Worm (Caenorhabditis elegans) whole organism, L4 larva: Measurements from ENCODE around the gene T21E8.5.
A peak's percentile ranks its signal among the peaks of the same experiment; 100 is the strongest.

Source experiments
- F44E2.7 ChIP-seq: fragments of 200-800 bp; sonication (Bioruptor generic); IDR thresholded peaks from 2 replicates; pipeline ENCODE4 v2.1.2; 2022; ENCODE audit warnings: missing genetic modification characterization, missing compliant biosample characterization
- aha-1 ChIP-seq: fragments of 150-350 bp; peaks from one replicate; lab custom pipeline; 2014; ENCODE audit warnings: missing biosample characterization, missing genetic modification characterization
- attf-4 ChIP-seq: sonication (generic microtip); optimal IDR thresholded peaks from 3 replicates; lab custom pipeline; 2017; ENCODE audit warnings: missing biosample characterization, missing genetic modification characterization
- ceh-20 ChIP-seq: fragments of 200-800 bp; sonication (Bioruptor generic); IDR thresholded peaks from 2 replicates; pipeline ENCODE4 v1.3.6; 2022; ENCODE audit warnings: missing genetic modification reagents, missing genetic modification characterization, missing compliant biosample characterization
- ceh-32 ChIP-seq: sonication (generic microtip); optimal IDR thresholded peaks from 2 replicates; lab custom pipeline; 2016; ENCODE audit warnings: mild to moderate bottlenecking, missing genetic modification characterization, missing compliant biosample characterization; ENCODE audit not compliant: poor library complexity
- ceh-44 ChIP-seq: fragments of 200-800 bp; sonication (Bioruptor generic); IDR thresholded peaks from 2 replicates; pipeline ENCODE4 v1.3.6; 2022; ENCODE audit warnings: missing genetic modification reagents, missing genetic modification characterization, missing compliant biosample characterization
- daf-16 ChIP-seq, 3 experiments: sonication (generic microtip); optimal IDR thresholded peaks; 2 replicates each; lab custom pipeline; 2016 to 2017; ENCODE audit warnings: missing genetic modification characterization in 3 of 3, missing genetic modification reagents in 3 of 3, mild to moderate bottlenecking in 2 of 3, missing compliant biosample characterization in 2 of 3, missing biosample characterization in 1 of 3, moderate library complexity in 1 of 3
- daf-19 ChIP-seq: fragments of 200-800 bp; sonication (Bioruptor generic); conservative IDR thresholded peaks from 2 replicates; pipeline ENCODE4 v1.3.6; 2022; ENCODE audit warnings: missing genetic modification characterization, missing compliant biosample characterization
- daf-8 ChIP-seq: fragments of 200-800 bp; sonication (Bioruptor generic); IDR thresholded peaks from 2 replicates; pipeline ENCODE4 v1.3.6; 2022; ENCODE audit warnings: missing genetic modification characterization, missing compliant biosample characterization
- dmd-8 ChIP-seq: fragments of 200-800 bp; sonication (Bioruptor generic); IDR thresholded peaks from 2 replicates; pipeline ENCODE4 v1.3.6; 2022; ENCODE audit warnings: missing genetic modification characterization, missing compliant biosample characterization
- duxl-1 ChIP-seq: sonication (generic microtip); optimal IDR thresholded peaks from 2 replicates; lab custom pipeline; 2016; ENCODE audit warnings: mild to moderate bottlenecking, missing genetic modification characterization, moderate library complexity, missing compliant biosample characterization; ENCODE audit not compliant: poor library complexity
- dve-1 ChIP-seq: sonication (generic microtip); optimal IDR thresholded peaks from 2 replicates; lab custom pipeline; 2017; ENCODE audit warnings: antibody characterized with exemption, mild to moderate bottlenecking, missing genetic modification characterization, missing compliant biosample characterization; ENCODE audit not compliant: insufficient read depth
- egl-27 ChIP-seq: sonication (generic microtip); optimal IDR thresholded peaks from 3 replicates; lab custom pipeline; 2017; ENCODE audit warnings: missing biosample characterization, missing genetic modification reagents, missing genetic modification characterization
- fkh-10 ChIP-seq: fragments of 150-350 bp; optimal IDR thresholded peaks from 2 replicates; lab custom pipeline; 2014; ENCODE audit warnings: missing biosample characterization, missing genetic modification reagents, missing genetic modification characterization
- hif-1 ChIP-seq, 2 experiments: sonication (generic microtip); optimal IDR thresholded peaks; 2 replicates each; lab custom pipeline; 2016 to 2017; ENCODE audit warnings: missing compliant biosample characterization in 2 of 2, missing genetic modification characterization in 2 of 2, missing genetic modification reagents in 2 of 2, missing genotype in 2 of 2, mild to moderate bottlenecking in 1 of 2
- hlh-11 ChIP-seq: fragments of 200-800 bp; sonication (Bioruptor generic); optimal IDR thresholded peaks from 2 replicates; lab custom pipeline; 2018; ENCODE audit warnings: mild to moderate bottlenecking, missing genetic modification characterization, missing compliant biosample characterization
- hlh-30 ChIP-seq: sonication (generic microtip); optimal IDR thresholded peaks from 2 replicates; lab custom pipeline; 2017; ENCODE audit warnings: antibody characterized with exemption, mild to moderate bottlenecking, missing genetic modification characterization, missing compliant biosample characterization; ENCODE audit not compliant: insufficient read depth
- hmg-1.1 ChIP-seq: fragments of 200-800 bp; sonication (Bioruptor generic); IDR thresholded peaks from 2 replicates; pipeline ENCODE4 v1.3.6; 2022; ENCODE audit warnings: missing genetic modification reagents, missing genetic modification characterization, missing compliant biosample characterization
- lin-13 ChIP-seq: fragments of 150-350 bp; optimal IDR thresholded peaks from 2 replicates; lab custom pipeline; 2014; ENCODE audit warnings: missing biosample characterization, missing genetic modification reagents, missing genetic modification characterization
- lin-15B ChIP-seq: fragments of 150-350 bp; sonication (generic microtip); optimal IDR thresholded peaks from 3 replicates; lab custom pipeline; 2014; ENCODE audit warnings: missing biosample characterization, missing genetic modification characterization
- mep-1 ChIP-seq: fragments of 150-350 bp; sonication (generic microtip); optimal IDR thresholded peaks from 3 replicates; lab custom pipeline; 2014; ENCODE audit warnings: missing biosample characterization, missing genetic modification characterization
- mes-2 ChIP-seq: sonication (generic microtip); optimal IDR thresholded peaks from 2 replicates; lab custom pipeline; 2016; ENCODE audit warnings: missing genotype, mild to moderate bottlenecking, missing genetic modification characterization, missing compliant biosample characterization; ENCODE audit not compliant: poor library complexity, severe bottlenecking
- mxl-2 ChIP-seq: fragments of 200-800 bp; sonication (Bioruptor generic); conservative IDR thresholded peaks from 2 replicates; pipeline ENCODE4 v1.3.6; 2022; ENCODE audit warnings: missing genetic modification reagents, missing genetic modification characterization, missing compliant biosample characterization
- nhr-10 ChIP-seq: fragments of 150-350 bp; optimal IDR thresholded peaks from 2 replicates; lab custom pipeline; 2014; ENCODE audit warnings: missing biosample characterization, missing genetic modification characterization
- nhr-111 ChIP-seq: fragments of 200-800 bp; sonication (Bioruptor generic); optimal IDR thresholded peaks from 2 replicates; lab custom pipeline; 2018; ENCODE audit warnings: mild to moderate bottlenecking, missing genetic modification characterization, missing compliant biosample characterization
- nhr-28 ChIP-seq: fragments of 150-350 bp; optimal IDR thresholded peaks from 2 replicates; lab custom pipeline; 2014; ENCODE audit warnings: missing biosample characterization, missing genetic modification characterization
- nhr-42 ChIP-seq: fragments of 200-800 bp; sonication (Bioruptor generic); IDR thresholded peaks from 2 replicates; pipeline ENCODE4 v1.3.6; 2022; ENCODE audit warnings: missing genetic modification characterization, missing compliant biosample characterization
- nhr-48 ChIP-seq: sonication (generic microtip); optimal IDR thresholded peaks from 2 replicates; lab custom pipeline; 2016; ENCODE audit warnings: mild to moderate bottlenecking, missing genetic modification characterization, missing compliant biosample characterization
- nhr-6 ChIP-seq: fragments of 150-350 bp; optimal IDR thresholded peaks from 2 replicates; lab custom pipeline; 2014; ENCODE audit warnings: missing biosample characterization, missing genetic modification characterization
- php-3 ChIP-seq: fragments of 200-800 bp; sonication (Bioruptor generic); IDR thresholded peaks from 2 replicates; pipeline ENCODE4 v1.3.6; 2022; ENCODE audit warnings: missing genetic modification reagents, missing genetic modification characterization, missing compliant biosample characterization
- pqm-1 ChIP-seq: sonication (generic microtip); optimal IDR thresholded peaks from 2 replicates; lab custom pipeline; 2017; ENCODE audit warnings: missing biosample characterization, missing genetic modification characterization
- saeg-2 ChIP-seq: fragments of 200-800 bp; sonication (Bioruptor generic); IDR thresholded peaks from 2 replicates; pipeline ENCODE4 v1.3.6; 2022; ENCODE audit warnings: missing genetic modification reagents, missing genetic modification characterization, missing compliant biosample characterization
- skn-1 ChIP-seq: fragments of 150-350 bp; optimal IDR thresholded peaks from 2 replicates; lab custom pipeline; 2014; ENCODE audit warnings: missing biosample characterization, missing genetic modification characterization
- snpc-1.2 ChIP-seq: fragments of 200-800 bp; sonication (Bioruptor generic); IDR thresholded peaks from 2 replicates; pipeline ENCODE4 v1.3.6; 2022; ENCODE audit warnings: missing genetic modification reagents, missing genetic modification characterization, missing compliant biosample characterization
- unc-62 ChIP-seq, 3 experiments: fragments of 150-350 bp in 1 of 3; sonication (generic microtip); optimal IDR thresholded peaks in 2 of 3; peaks in 1 of 3; 1 replicate in 1 of 3; 2 replicates in 2 of 3; lab custom pipeline; 2014 to 2017; ENCODE audit warnings: missing biosample characterization in 3 of 3, missing genetic modification characterization in 3 of 3, missing genetic modification reagents in 3 of 3, missing genotype in 1 of 3
- vab-7 ChIP-seq: fragments of 200-800 bp; sonication (Bioruptor generic); IDR thresholded peaks from 2 replicates; pipeline ENCODE4 v1.3.6; 2022; ENCODE audit warnings: missing genetic modification reagents, missing genetic modification characterization, missing compliant biosample characterization
- zag-1 ChIP-seq: fragments of 150-350 bp; optimal IDR thresholded peaks from 2 replicates; lab custom pipeline; 2014; ENCODE audit warnings: missing biosample characterization, missing genetic modification characterization
- zfp-3 ChIP-seq: fragments of 200-800 bp; sonication (Bioruptor generic); conservative IDR thresholded peaks from 2 replicates; pipeline ENCODE4 v1.3.6; 2022; ENCODE audit warnings: missing genetic modification reagents, missing genetic modification characterization, missing compliant biosample characterization
- zip-11 ChIP-seq: fragments of 200-800 bp; sonication (Bioruptor generic); IDR thresholded peaks from 2 replicates; pipeline ENCODE4 v1.3.6; 2022; ENCODE audit warnings: missing genetic modification characterization, missing compliant biosample characterization

T21E8.5 gene

DNA sequence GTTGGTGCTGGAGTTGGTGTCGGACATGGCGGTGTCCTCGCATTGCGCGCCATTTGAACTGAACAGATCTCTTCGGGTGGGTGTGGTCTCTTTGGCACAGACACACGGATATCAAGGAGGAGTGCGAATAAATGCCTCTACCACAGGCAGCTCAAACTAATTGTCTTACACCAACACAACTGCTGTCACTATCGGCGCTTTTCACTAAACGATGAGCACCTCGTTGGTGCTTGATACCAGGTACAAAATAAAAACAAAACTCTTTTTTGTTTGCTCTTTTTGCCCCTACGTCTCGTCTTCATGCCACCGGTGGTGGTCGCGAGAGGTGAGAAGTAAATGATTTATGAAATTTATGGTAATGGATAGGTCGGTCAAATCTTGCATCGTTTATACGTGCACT lies 24.7 kb downstream of the T21E8.5 start, which contains the start of gene F47B10.8:
Gene F47B10.8, minus strand, starts transcription at position 101 of the 400 bp plus-strand sequence.
- no peak for TF ChIP-seq egl-27
- no peak for TF ChIP-seq attf-4 (tag; lab: Kevin White, UChicago)
- TF ChIP-seq ceh-44 = no peak
- no peak for TF ChIP-seq lin-15B (tag; lab: Kevin White, UChicago)
- TF ChIP-seq aha-1 (tag; lab: Kevin White, UChicago) = peak; percentile 8
- no peak for TF ChIP-seq lin-13
- no peak for TF ChIP-seq nhr-10 (tag; lab: Kevin White, UChicago)
- TF ChIP-seq skn-1 (tag; lab: Kevin White, UChicago) = no peak
- no peak for TF ChIP-seq snpc-1.2 (GFP tag; lab: Robert Waterston, UW)
- peak in 1 of 2 experiments; percentile 4 for TF ChIP-seq daf-16 (GFP tag; optimal IDR thresholded peaks at IDR 0.05; lab: Kevin White, UChicago)
- no peak for TF ChIP-seq daf-16 (tag; optimal IDR thresholded peaks at IDR 0.05; lab: Kevin White, UChicago)
- no peak for TF ChIP-seq mxl-2 (GFP tag; lab: Robert Waterston, UW)
- TF ChIP-seq, all 104 proteins: peak for 2

DNA sequence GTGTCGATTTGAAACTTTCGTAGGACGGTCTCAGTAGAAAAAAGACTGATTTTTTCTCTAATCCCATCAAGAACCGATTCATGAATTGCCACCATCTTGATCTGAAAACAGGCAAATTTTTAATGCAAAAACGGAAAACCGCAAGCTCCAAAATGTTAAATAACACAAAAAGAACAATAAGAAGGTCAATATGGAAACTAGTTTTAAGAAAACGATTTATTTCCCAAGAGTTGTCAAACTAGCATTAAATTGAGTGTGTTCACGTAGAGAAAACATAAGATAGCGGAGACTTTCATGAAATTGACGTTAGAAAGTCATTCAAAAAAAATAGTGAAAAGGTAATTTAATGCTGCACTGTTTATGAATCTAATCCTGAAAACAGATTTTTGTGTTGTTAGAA lies 28.0 kb downstream of the T21E8.5 start, which contains the start of gene F47B10.9:
Gene F47B10.9, minus strand, starts transcription at position 101 of the 400 bp plus-strand sequence.
- TF ChIP-seq pqm-1 (tag; lab: Kevin White, UChicago) (no peak), hmg-1.1 (no peak), fkh-10 (GFP tag; lab: Kevin White, UChicago) (no peak), F44E2.7 (no peak), daf-16 (GFP tag; optimal IDR thresholded peaks at IDR 0.05; lab: Kevin White, UChicago) (no peak), daf-16 (tag; optimal IDR thresholded peaks at IDR 0.05; lab: Kevin White, UChicago) (no peak), daf-8 (no peak)

DNA sequence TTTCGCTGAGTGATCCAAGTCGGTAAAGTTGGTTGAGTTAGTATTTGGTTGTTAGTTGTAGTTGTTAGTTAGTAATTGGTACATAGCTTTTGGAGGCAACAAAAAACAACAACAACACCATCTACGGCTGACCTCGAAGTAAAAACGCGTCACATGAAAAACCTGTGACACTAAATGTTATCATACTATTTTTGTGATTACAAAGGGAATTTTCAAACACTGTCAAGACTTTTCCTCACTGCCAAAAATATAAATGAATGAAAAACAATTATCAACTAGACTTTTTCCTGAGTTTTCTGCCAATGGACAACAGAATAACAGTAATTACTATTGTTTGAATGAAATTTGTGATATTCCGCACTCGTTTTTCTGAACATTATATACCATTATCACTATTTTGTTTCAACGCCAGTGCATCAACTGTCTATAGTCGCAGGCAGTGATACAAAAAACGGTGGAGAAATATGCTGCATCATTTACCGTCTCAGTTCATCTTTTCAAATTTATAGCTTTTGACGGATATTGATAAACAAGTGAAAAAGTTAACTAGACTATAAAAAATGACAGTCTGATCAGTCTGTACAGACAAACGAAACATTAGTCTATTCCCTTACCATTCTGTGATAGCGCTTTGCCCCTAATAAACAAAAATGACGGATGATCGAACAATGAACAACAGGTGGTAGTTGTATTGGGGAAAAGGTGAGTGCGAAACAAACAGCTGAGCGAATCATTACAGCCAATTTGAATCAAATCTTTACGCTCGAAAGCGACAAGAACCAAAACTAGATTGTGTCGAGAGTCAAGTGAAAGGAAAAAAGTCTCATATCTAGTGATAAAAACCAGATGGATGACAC lies 28.7 kb downstream of the T21E8.5 start:
- no peak for TF ChIP-seq daf-16 (GFP tag; optimal IDR thresholded peaks at IDR 0.05; lab: Kevin White, UChicago)
- peak; percentile 80 for TF ChIP-seq daf-16 (tag; optimal IDR thresholded peaks at IDR 0.05; lab: Kevin White, UChicago)
- TF ChIP-seq nhr-111 = no peak
- no peak for TF ChIP-seq snpc-1.2 (GFP tag; lab: Robert Waterston, UW)
- peak; percentile 30 for TF ChIP-seq dve-1 (tag; lab: Kevin White, UChicago)
- no peak for TF ChIP-seq daf-8
- no peak for TF ChIP-seq mep-1
- no peak for TF ChIP-seq ceh-20 (GFP tag; lab: Robert Waterston, UW)
- TF ChIP-seq mes-2 (tag; lab: Kevin White, UChicago) = no peak
- TF ChIP-seq hlh-30 = peak; percentile 50
- TF ChIP-seq duxl-1 (tag; lab: Kevin White, UChicago) = no peak
- no peak for TF ChIP-seq zip-11
- no peak for TF ChIP-seq nhr-42 (GFP tag; lab: Robert Waterston, UW)
- TF ChIP-seq lin-15B (tag; lab: Kevin White, UChicago) = no peak
- TF ChIP-seq nhr-28 (tag; lab: Kevin White, UChicago) = no peak
- TF ChIP-seq daf-19 (GFP tag; lab: Robert Waterston, UW) = no peak
- TF ChIP-seq php-3 = 0 out of 2 replicates have a peak, but pooled peaks have one; percentile 18
- TF ChIP-seq attf-4 (tag; lab: Kevin White, UChicago) = no peak
- no peak for TF ChIP-seq dmd-8 (GFP tag; lab: Robert Waterston, UW)
- no peak for TF ChIP-seq zag-1 (tag; lab: Kevin White, UChicago)
- no peak for TF ChIP-seq ceh-32
- TF ChIP-seq nhr-6 (tag; lab: Kevin White, UChicago) = no peak
- TF ChIP-seq hif-1 (tag; optimal IDR thresholded peaks at IDR 0.05; lab: Kevin White, UChicago) = no peak
- TF ChIP-seq vab-7 (GFP tag; lab: Robert Waterston, UW) = no peak
- peak in 1 of 2 experiments; percentile 93 for TF ChIP-seq unc-62 (GFP tag; optimal IDR thresholded peaks at IDR 0.05 in 1 of 2; lab: Kevin White, UChicago)
- no peak for TF ChIP-seq unc-62 (tag; optimal IDR thresholded peaks at IDR 0.05; lab: Kevin White, UChicago)
- TF ChIP-seq nhr-48 (tag; lab: Kevin White, UChicago) = peak; percentile 23
- TF ChIP-seq zfp-3 (GFP tag; lab: Robert Waterston, UW) = no peak
- peak; percentile 49 for TF ChIP-seq pqm-1 (tag; lab: Kevin White, UChicago)
- peak; percentile 57 for TF ChIP-seq hlh-11 (tag; lab: Kevin White, UChicago)
- no peak for TF ChIP-seq saeg-2 (GFP tag; lab: Robert Waterston, UW)
- TF ChIP-seq, all 104 proteins: peak for 8
